Fruit fly (Drosophila melanogaster) whole organism, pupa: ENCODE measurements around the gene chas.

Experiments used
- CG10348 ChIP-seq: fragments of 200-800 bp; sonication (Bioruptor generic); IDR thresholded peaks from 2 replicates; pipeline ENCODE4 v1.3.6; 2022; ENCODE audit warnings: missing biosample characterization, missing genetic modification characterization
- CG12605 ChIP-seq: fragments of 200-800 bp; sonication (Bioruptor generic); IDR thresholded peaks from 2 replicates; pipeline ENCODE4 v1.3.6; 2022; ENCODE audit warnings: missing biosample characterization, missing genetic modification characterization
- CG13204 ChIP-seq: fragments of 200-800 bp; sonication (Bioruptor generic); optimal IDR thresholded peaks from 2 replicates; lab custom pipeline; 2018; ENCODE audit warnings: missing biosample characterization, mild to moderate bottlenecking, missing genetic modification characterization, moderate library complexity
- CG14655 ChIP-seq: fragments of 200-800 bp; sonication (Bioruptor generic); optimal IDR thresholded peaks from 3 replicates; lab custom pipeline; 2017; ENCODE audit warnings: mild to moderate bottlenecking, missing biosample characterization, missing genetic modification reagents, missing genetic modification characterization
- CG15710 ChIP-seq: fragments of 200-800 bp; sonication (Bioruptor generic); optimal IDR thresholded peaks from 2 replicates; lab custom pipeline; 2018; ENCODE audit warnings: missing biosample characterization, mild to moderate bottlenecking, missing genetic modification characterization, moderate library complexity
- CG17806 ChIP-seq: fragments of 200-800 bp; sonication (Bioruptor generic); optimal IDR thresholded peaks from 2 replicates; lab custom pipeline; 2018; ENCODE audit warnings: missing biosample characterization, mild to moderate bottlenecking, missing genetic modification characterization, moderate library complexity
- CG32121 ChIP-seq: fragments of 200-800 bp; sonication (Bioruptor generic); IDR thresholded peaks from 2 replicates; pipeline ENCODE4 v1.3.6; 2022; ENCODE audit warnings: missing biosample characterization, missing genetic modification characterization
- CG34367 ChIP-seq: fragments of 200-800 bp; sonication (Bioruptor generic); optimal IDR thresholded peaks from 2 replicates; lab custom pipeline; 2018; ENCODE audit warnings: missing biosample characterization, mild to moderate bottlenecking, missing genetic modification characterization
- CG4496 ChIP-seq: fragments of 200-800 bp; sonication (Bioruptor generic); IDR thresholded peaks from 3 replicates; pipeline ENCODE4 v1.3.6; 2022; ENCODE audit warnings: missing biosample characterization, missing genetic modification characterization
- CG8159 ChIP-seq: fragments of 200-800 bp; sonication (Bioruptor generic); optimal IDR thresholded peaks from 3 replicates; lab custom pipeline; 2018; ENCODE audit warnings: missing biosample characterization, mild to moderate bottlenecking, missing genetic modification characterization, moderate library complexity
- CG8301 ChIP-seq: fragments of 200-800 bp; sonication (Bioruptor generic); optimal IDR thresholded peaks from 2 replicates; lab custom pipeline; 2018; ENCODE audit warnings: missing biosample characterization, mild to moderate bottlenecking, missing genetic modification characterization
- CG9948 ChIP-seq: fragments of 200-800 bp; sonication (Bioruptor generic); optimal IDR thresholded peaks from 2 replicates; lab custom pipeline; 2018; ENCODE audit warnings: missing biosample characterization, mild to moderate bottlenecking, missing genetic modification characterization, moderate library complexity
- D1 ChIP-seq: fragments of 200-800 bp; sonication (Bioruptor generic); optimal IDR thresholded peaks from 2 replicates; lab custom pipeline; 2018; ENCODE audit warnings: missing biosample characterization, mild to moderate bottlenecking, missing genetic modification characterization, moderate library complexity
- EcR ChIP-seq: fragments of 200-800 bp; sonication (Bioruptor generic); optimal IDR thresholded peaks from 3 replicates; lab custom pipeline; 2019; ENCODE audit warnings: missing biosample characterization, missing genetic modification characterization, mild to moderate bottlenecking, moderate library complexity, missing genetic modification reagents
- Ets98B ChIP-seq: fragments of 200-800 bp; sonication (Bioruptor generic); IDR thresholded peaks from 2 replicates; pipeline ENCODE4 v1.3.6; 2022; ENCODE audit warnings: missing biosample characterization, missing genetic modification characterization
- Pif1A ChIP-seq: fragments of 200-800 bp; sonication (Bioruptor generic); optimal IDR thresholded peaks from 3 replicates; lab custom pipeline; 2016; ENCODE audit warnings: missing biosample characterization, missing genetic modification characterization
- Pif1B ChIP-seq: fragments of 200-800 bp; sonication (Bioruptor generic); optimal IDR thresholded peaks from 3 replicates; lab custom pipeline; 2016; ENCODE audit warnings: missing biosample characterization, missing genetic modification characterization
- Snoo ChIP-seq: fragments of 200-800 bp; sonication (Bioruptor generic); optimal IDR thresholded peaks from 3 replicates; lab custom pipeline; 2017; ENCODE audit warnings: missing biosample characterization, mild to moderate bottlenecking, missing genetic modification characterization, inconsistent platforms
- fd96Ca ChIP-seq: fragments of 200-800 bp; sonication (Bioruptor generic); IDR thresholded peaks from 3 replicates; pipeline ENCODE4 v1.3.6; 2022; ENCODE audit warnings: missing biosample characterization, missing genetic modification characterization
- gl ChIP-seq: fragments of 200-800 bp; sonication (Bioruptor generic); optimal IDR thresholded peaks from 2 replicates; lab custom pipeline; 2018; ENCODE audit warnings: missing biosample characterization, mild to moderate bottlenecking, missing genetic modification characterization
- rn ChIP-seq: fragments of 200-800 bp; sonication (Bioruptor generic); IDR thresholded peaks from 2 replicates; pipeline ENCODE4 v1.3.6; 2022; ENCODE audit warnings: missing biosample characterization, missing genetic modification characterization

Gene chas

dm6 chrX:17696637-17697036 is 1.9 kb downstream of the chas start:
- TF ChIP-seq Pif1A (GFP tag; lab: Kevin White, UChicago) = no peak
- TF ChIP-seq fd96Ca (GFP tag; lab: Robert Waterston, UW) = no peak
- TF ChIP-seq CG9948 = peak; percentile 8
- peak; percentile 26 for TF ChIP-seq CG15710
- TF ChIP-seq Pif1B (GFP tag; lab: Kevin White, UChicago) = peak; percentile 5
- no peak for TF ChIP-seq EcR (GFP tag; lab: Kevin White, UChicago)
- TF ChIP-seq Ets98B = peak; percentile 26; the same call in 1 of the 2 replicates
- no peak for TF ChIP-seq CG8301 (tag; lab: Kevin White, UChicago)
- peak; percentile 20 for TF ChIP-seq CG8159 (tag; lab: Kevin White, UChicago)
- TF ChIP-seq Snoo (tag; lab: Kevin White, UChicago) = peak; percentile 52

- TF ChIP-seq Ets98B (no peak), D1 (tag; lab: Kevin White, UChicago) (peak; percentile 42), CG32121 (GFP tag; lab: Robert Waterston, UW) (no peak), Pif1A (GFP tag; lab: Kevin White, UChicago) (no peak), EcR (GFP tag; lab: Kevin White, UChicago) (peak; percentile 75)
Measured at dm6 chrX:17695641-17696040, 2.9 kb downstream of the chas start.

dm6 chrX:17694873-17695446 is 3.6 kb downstream of the chas start:
- TF ChIP-seq CG17806 (tag; lab: Kevin White, UChicago) = peak; percentile 10
- peak; percentile 28 for TF ChIP-seq CG8301 (tag; lab: Kevin White, UChicago)
- TF ChIP-seq CG10348 (GFP tag; lab: Robert Waterston, UW) = no peak
- no peak for TF ChIP-seq rn (GFP tag; lab: Robert Waterston, UW)
- no peak for TF ChIP-seq CG9948
- peak; percentile 50 for TF ChIP-seq CG14655
- TF ChIP-seq EcR (GFP tag; lab: Kevin White, UChicago) = no peak
- TF ChIP-seq gl = no peak
- no peak for TF ChIP-seq Snoo (tag; lab: Kevin White, UChicago)
- peak; percentile 64 for TF ChIP-seq CG32121 (GFP tag; lab: Robert Waterston, UW)
- TF ChIP-seq fd96Ca (GFP tag; lab: Robert Waterston, UW) = peak; percentile 64; the same call in 2 of the 3 replicates
- TF ChIP-seq Ets98B = peak; percentile 20
- no peak for TF ChIP-seq CG13204 (GFP tag; lab: Kevin White, UChicago)
- peak; percentile 54 for TF ChIP-seq CG4496 (GFP tag; lab: Robert Waterston, UW)
- no peak for TF ChIP-seq Pif1B (GFP tag; lab: Kevin White, UChicago)
- TF ChIP-seq CG15710 = peak; percentile 11
- TF ChIP-seq CG12605 (GFP tag; lab: Robert Waterston, UW) = no peak
- no peak for TF ChIP-seq CG34367 (tag; lab: Kevin White, UChicago)
- TF ChIP-seq D1 (tag; lab: Kevin White, UChicago) = no peak
- peak; percentile 29 for TF ChIP-seq CG8159 (tag; lab: Kevin White, UChicago)
- TF ChIP-seq Pif1A (GFP tag; lab: Kevin White, UChicago) = no peak

- no peak for TF ChIP-seq rn (GFP tag; lab: Robert Waterston, UW)
- peak; percentile 58 for TF ChIP-seq Pif1B (GFP tag; lab: Kevin White, UChicago)
- 0 out of 2 replicates have a peak, but pooled peaks have one; percentile 12 for TF ChIP-seq CG12605 (GFP tag; lab: Robert Waterston, UW)
- no peak for TF ChIP-seq CG8301 (tag; lab: Kevin White, UChicago)
- TF ChIP-seq Pif1A (GFP tag; lab: Kevin White, UChicago) = peak; percentile 37
- no peak for TF ChIP-seq gl
- no peak for TF ChIP-seq D1 (tag; lab: Kevin White, UChicago)
- no peak for TF ChIP-seq CG17806 (tag; lab: Kevin White, UChicago)
- no peak for TF ChIP-seq CG14655
- TF ChIP-seq CG13204 (GFP tag; lab: Kevin White, UChicago) = no peak
- TF ChIP-seq CG4496 (GFP tag; lab: Robert Waterston, UW) = peak; percentile 60; the same call in 2 of the 3 replicates
- peak; percentile 35; the same call in 1 of the 2 replicates for TF ChIP-seq Ets98B
- no peak for TF ChIP-seq CG34367 (tag; lab: Kevin White, UChicago)
- TF ChIP-seq fd96Ca (GFP tag; lab: Robert Waterston, UW) = peak; percentile 71
- TF ChIP-seq EcR (GFP tag; lab: Kevin White, UChicago) = no peak
- TF ChIP-seq CG32121 (GFP tag; lab: Robert Waterston, UW) = peak; percentile 33; the same call in 1 of the 2 replicates
- no peak for TF ChIP-seq CG9948
Measured at dm6 chrX:17693981-17694872, 4.3 kb downstream of the chas start.

dm6 chrX:17692729-17693128 is 5.8 kb downstream of the chas start:
- TF ChIP-seq CG8301 (tag; lab: Kevin White, UChicago) (peak; percentile 18), CG4496 (GFP tag; lab: Robert Waterston, UW) (no peak), CG32121 (GFP tag; lab: Robert Waterston, UW) (peak; percentile 49), CG14655 (peak; percentile 41), fd96Ca (GFP tag; lab: Robert Waterston, UW) (no peak), CG34367 (tag; lab: Kevin White, UChicago) (no peak), CG17806 (tag; lab: Kevin White, UChicago) (no peak), CG13204 (GFP tag; lab: Kevin White, UChicago) (no peak)
- TF ChIP-seq, all 21 proteins: peak for 3
